Worm (Caenorhabditis elegans): ENCODE data around the gene K12B6.11.

DNA sequence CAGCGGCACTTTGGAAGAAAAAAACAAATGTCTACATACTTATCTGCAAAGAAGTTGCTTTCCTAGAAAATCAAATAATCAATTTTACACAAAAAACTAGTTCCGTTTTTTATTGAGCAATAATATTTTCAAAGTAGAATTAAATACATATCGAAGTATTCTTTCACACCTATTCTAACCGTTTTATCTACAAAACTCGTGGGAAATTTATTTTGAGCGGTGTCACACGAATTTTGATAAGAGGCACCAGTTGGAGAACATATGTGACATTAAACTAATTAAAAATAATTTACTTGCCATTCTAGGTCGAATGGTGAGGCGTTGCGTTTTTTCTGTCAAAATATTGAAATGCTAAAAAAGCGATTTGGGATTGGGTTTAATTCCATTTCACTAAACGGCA, 19.7 kb upstream of the K12B6.11 start:
- TF ChIP-seq Y105C5A.15 (GFP tag; IDR thresholded peaks at IDR 0.05): no peak
- TF ChIP-seq nhr-6 (tag; optimal IDR thresholded peaks at IDR 0.05): no peak
- no peak for TF ChIP-seq mep-1 (tag; optimal IDR thresholded peaks at IDR 0.05)
- TF ChIP-seq pha-4 (GFP tag; IDR thresholded peaks at IDR 0.05): no peak
- TF ChIP-seq pha-4 (tag; optimal IDR thresholded peaks at IDR 0.05): no peak
- no peak for TF ChIP-seq fos-1 (tag; optimal IDR thresholded peaks at IDR 0.05)
- TF ChIP-seq arid-1 (GFP tag; conservative IDR thresholded peaks at IDR 0.05): no peak
- no peak for TF ChIP-seq snpc-4 (tag; optimal IDR thresholded peaks at IDR 0.05)

Data from whole organism, L4 larva.